Worm (Caenorhabditis elegans): ENCODE measurements around the gene twk-36.

Gene twk-36

ce11 chrV:17699097-17699496 is 47.8 kb downstream of the twk-36 start, which contains the start of gene Y26G10.4:
Y26G10.4 (minus strand) TSS chrV:17699197.
- TF ChIP-seq unc-62 (GFP tag; optimal IDR thresholded peaks at IDR 0.05) = no peak

ce11 chrV:17696753-17697152 is 50.1 kb downstream of the twk-36 start, which contains the start of gene spp-29:
spp-29 (minus strand) TSS chrV:17696853.
- no peak for TF ChIP-seq unc-62 (GFP tag; optimal IDR thresholded peaks at IDR 0.05)

- no peak for TF ChIP-seq unc-62 (GFP tag; optimal IDR thresholded peaks at IDR 0.05)
These were observed 51.1 kb downstream of the twk-36 start, which contains the start of gene Y26G10.1 for ce11 chrV:17695802-17696201. Y26G10.1 (minus strand) TSS chrV:17695902.

- TF ChIP-seq unc-62 (GFP tag; optimal IDR thresholded peaks at IDR 0.05) = no peak
These were observed 52.6 kb downstream of the twk-36 start for ce11 chrV:17694260-17694659.

All from whole organism, dauer.